Fruit fly (Drosophila melanogaster): ENCODE results near the gene CG7888.
A peak's percentile ranks its signal among the peaks of the same experiment; 100 is the strongest.

Gene CG7888

dm6 chr3L:11093046-11093520 is 39.2 kb downstream of the CG7888 start, which contains the start of gene JIL-1 (continued):
- TF ChIP-seq CG9727 (GFP tag; optimal IDR thresholded peaks at IDR 0.05), result peak; percentile 28
- peak; percentile 56 for TF ChIP-seq CG10959 (GFP tag; IDR thresholded peaks at IDR 0.05)
- peak; percentile 89 for TF ChIP-seq CG7928 (GFP tag; optimal IDR thresholded peaks at IDR 0.05)
- TF ChIP-seq eyg (GFP tag; optimal IDR thresholded peaks at IDR 0.05), result no peak
- TF ChIP-seq CG11085 (GFP tag; IDR thresholded peaks at IDR 0.05), result peak; percentile 76
- TF ChIP-seq BtbVII (GFP tag; optimal IDR thresholded peaks at IDR 0.05), result peak; percentile 39
- no peak for TF ChIP-seq GATAe (GFP tag; conservative IDR thresholded peaks at IDR 0.05)
- no peak for TF ChIP-seq CG11696 (GFP tag; IDR thresholded peaks at IDR 0.05)
- peak; percentile 36 for TF ChIP-seq CG17802 (tag; optimal IDR thresholded peaks at IDR 0.05)
- no peak for TF ChIP-seq CG15073 (GFP tag; optimal IDR thresholded peaks at IDR 0.05)
- TF ChIP-seq aop (GFP tag; IDR thresholded peaks at IDR 0.05), result 0 out of 2 replicates have a peak, but pooled peaks have one; percentile 39
- peak; percentile 95 for TF ChIP-seq CG9932 (GFP tag; IDR thresholded peaks at IDR 0.05)
- TF ChIP-seq disco-r (GFP tag; optimal IDR thresholded peaks at IDR 0.05), result no peak
- peak; percentile 93 for TF ChIP-seq slbo (GFP tag; IDR thresholded peaks at IDR 0.05)
- peak; percentile 67 for TF ChIP-seq sug (tag; optimal IDR thresholded peaks at IDR 0.05)
- TF ChIP-seq CG7786 (GFP tag; optimal IDR thresholded peaks at IDR 0.05), result peak; percentile 37
- TF ChIP-seq NC2β (GFP tag; optimal IDR thresholded peaks at IDR 0.05), result peak; percentile 52
- TF ChIP-seq gsb-n (tag; optimal IDR thresholded peaks at IDR 0.05), result peak; percentile 32
- TF ChIP-seq CG1024 (GFP tag; IDR thresholded peaks at IDR 0.05), result no peak; the same call in 1 of the 2 replicates
- TF ChIP-seq run (tag; optimal IDR thresholded peaks at IDR 0.05), result no peak
- peak; percentile 41 to 50 for TF ChIP-seq Hr51 (GFP tag; optimal IDR thresholded peaks at IDR 0.05)
- TF ChIP-seq Fer3 (tag; optimal IDR thresholded peaks at IDR 0.05), result peak; percentile 54
- no peak for TF ChIP-seq shn (GFP tag; optimal IDR thresholded peaks at IDR 0.05)
- no peak for TF ChIP-seq pan (optimal IDR thresholded peaks at IDR 0.05)
- peak in 1 of 2 experiments; percentile 68 for TF ChIP-seq pan (GFP tag; optimal IDR thresholded peaks at IDR 0.05 in 1 of 2, IDR thresholded peaks at IDR 0.05 in 1 of 2)
- peak; percentile 93 for TF ChIP-seq sob (GFP tag; IDR thresholded peaks at IDR 0.05)
- no peak for TF ChIP-seq CG8765 (GFP tag; IDR thresholded peaks at IDR 0.05)
- no peak for TF ChIP-seq klu (GFP tag; IDR thresholded peaks at IDR 0.05)
- TF ChIP-seq TFAM (GFP tag; optimal IDR thresholded peaks at IDR 0.05), result no peak
- TF ChIP-seq pita (GFP tag; optimal IDR thresholded peaks at IDR 0.05), result no peak
- TF ChIP-seq CG6689 (GFP tag; IDR thresholded peaks at IDR 0.05), result peak; percentile 31; the same call in 1 of the 2 replicates
- TF ChIP-seq Sin3A (optimal IDR thresholded peaks at IDR 0.05), result peak; percentile 47
- no peak for TF ChIP-seq CG7271 (tag; optimal IDR thresholded peaks at IDR 0.05)
- no peak for TF ChIP-seq tap (tag; optimal IDR thresholded peaks at IDR 0.05)
- TF ChIP-seq CG3995 (GFP tag; optimal IDR thresholded peaks at IDR 0.05), result peak; percentile 41
- TF ChIP-seq lilli (GFP tag; optimal IDR thresholded peaks at IDR 0.05), result peak; percentile 76
- peak; percentile 66; the same call in 2 of the 3 replicates for TF ChIP-seq CG14050 (GFP tag; IDR thresholded peaks at IDR 0.05)
- TF ChIP-seq Hmx (GFP tag; optimal IDR thresholded peaks at IDR 0.05), result no peak
- peak; percentile 77 for TF ChIP-seq CG30403 (GFP tag; optimal IDR thresholded peaks at IDR 0.05)
- TF ChIP-seq CG1603 (tag; optimal IDR thresholded peaks at IDR 0.05), result peak; percentile 35
- peak; percentile 29 for TF ChIP-seq Sox100B (GFP tag; optimal IDR thresholded peaks at IDR 0.05)
- TF ChIP-seq CG32772 (GFP tag; IDR thresholded peaks at IDR 0.05), result peak; percentile 62
- TF ChIP-seq hb (GFP tag; IDR thresholded peaks at IDR 0.05; ENCODE audit: partially characterized antibody), result peak; percentile 77
- peak; percentile 30 for TF ChIP-seq CG9437 (GFP tag; optimal IDR thresholded peaks at IDR 0.05)
- TF ChIP-seq CG31224 (GFP tag; IDR thresholded peaks at IDR 0.05), result peak; percentile 65
- TF ChIP-seq ham (GFP tag; IDR thresholded peaks at IDR 0.05), result peak; percentile 40; the same call in 1 of the 2 replicates
- peak; percentile 50 for TF ChIP-seq chn (GFP tag; optimal IDR thresholded peaks at IDR 0.05)
- TF ChIP-seq Sry-δ (GFP tag; optimal IDR thresholded peaks at IDR 0.05), result peak; percentile 65
- TF ChIP-seq CG10366 (GFP tag; IDR thresholded peaks at IDR 0.05), result peak; percentile 65
- peak; percentile 64 for TF ChIP-seq mam (GFP tag; optimal IDR thresholded peaks at IDR 0.05)
- TF ChIP-seq CG9817 (tag; optimal IDR thresholded peaks at IDR 0.05), result peak; percentile 60
- peak; percentile 78 for TF ChIP-seq CG2129 (GFP tag; IDR thresholded peaks at IDR 0.05; ENCODE audit: partially characterized antibody)

All from whole organism, embryonic.